Worm (Caenorhabditis elegans) whole organism, L4 larva: ENCODE measurements around the gene prx-12.

Source experiments
- ZK546.5 ChIP-seq, 2 experiments: sonication (generic microtip); optimal IDR thresholded peaks; 2 replicates each; lab custom pipeline; 2017; ENCODE audit warnings: missing biosample characterization in 2 of 2, missing genetic modification characterization in 2 of 2
- arid-1 ChIP-seq: fragments of 200-800 bp; sonication (Bioruptor generic); conservative IDR thresholded peaks from 2 replicates; pipeline ENCODE4 v1.3.6; 2022; ENCODE audit warnings: missing genetic modification reagents, missing genetic modification characterization, missing compliant biosample characterization
- attf-4 ChIP-seq: sonication (generic microtip); optimal IDR thresholded peaks from 3 replicates; lab custom pipeline; 2017; ENCODE audit warnings: missing biosample characterization, missing genetic modification characterization
- ceh-44 ChIP-seq: fragments of 200-800 bp; sonication (Bioruptor generic); IDR thresholded peaks from 2 replicates; pipeline ENCODE4 v1.3.6; 2022; ENCODE audit warnings: missing genetic modification reagents, missing genetic modification characterization, missing compliant biosample characterization
- ceh-62 ChIP-seq: sonication (generic microtip); optimal IDR thresholded peaks from 2 replicates; lab custom pipeline; 2017; ENCODE audit warnings: missing biosample characterization, missing genetic modification characterization
- ceh-82 ChIP-seq: sonication (generic microtip); optimal IDR thresholded peaks from 2 replicates; lab custom pipeline; 2017; ENCODE audit warnings: missing biosample characterization, missing genetic modification characterization
- ces-1 ChIP-seq: fragments of 150-350 bp; sonication (generic microtip); optimal IDR thresholded peaks from 4 replicates; lab custom pipeline; 2014; ENCODE audit warnings: missing biosample characterization, missing genetic modification reagents, missing genetic modification characterization
- cey-2 ChIP-seq: sonication (generic microtip); optimal IDR thresholded peaks from 3 replicates; lab custom pipeline; 2017; ENCODE audit warnings: missing genetic modification characterization, mild to moderate bottlenecking, missing compliant biosample characterization, antibody characterized with exemption, borderline replicate concordance; ENCODE audit not compliant: insufficient read depth
- ctbp-1 ChIP-seq: fragments of 200-800 bp; sonication (Bioruptor generic); IDR thresholded peaks from 2 replicates; pipeline ENCODE4 v1.3.6; 2022; ENCODE audit warnings: missing genetic modification reagents, missing genetic modification characterization, missing compliant biosample characterization
- daf-16 ChIP-seq, 3 experiments: sonication (generic microtip); optimal IDR thresholded peaks; 2 replicates each; lab custom pipeline; 2016 to 2017; ENCODE audit warnings: missing genetic modification characterization in 3 of 3, missing genetic modification reagents in 3 of 3, mild to moderate bottlenecking in 2 of 3, missing compliant biosample characterization in 2 of 3, missing biosample characterization in 1 of 3, moderate library complexity in 1 of 3
- dmd-6 ChIP-seq: fragments of 200-800 bp; sonication (Bioruptor generic); IDR thresholded peaks from 2 replicates; pipeline ENCODE4 v1.3.6; 2022; ENCODE audit warnings: missing genetic modification reagents, missing genetic modification characterization, missing compliant biosample characterization
- dmd-8 ChIP-seq: fragments of 200-800 bp; sonication (Bioruptor generic); IDR thresholded peaks from 2 replicates; pipeline ENCODE4 v1.3.6; 2022; ENCODE audit warnings: missing genetic modification characterization, missing compliant biosample characterization
- dve-1 ChIP-seq: sonication (generic microtip); optimal IDR thresholded peaks from 2 replicates; lab custom pipeline; 2017; ENCODE audit warnings: antibody characterized with exemption, mild to moderate bottlenecking, missing genetic modification characterization, missing compliant biosample characterization; ENCODE audit not compliant: insufficient read depth
- fkh-10 ChIP-seq: fragments of 150-350 bp; optimal IDR thresholded peaks from 2 replicates; lab custom pipeline; 2014; ENCODE audit warnings: missing biosample characterization, missing genetic modification reagents, missing genetic modification characterization
- hlh-11 ChIP-seq: fragments of 200-800 bp; sonication (Bioruptor generic); optimal IDR thresholded peaks from 2 replicates; lab custom pipeline; 2018; ENCODE audit warnings: mild to moderate bottlenecking, missing genetic modification characterization, missing compliant biosample characterization
- hmg-1.1 ChIP-seq: fragments of 200-800 bp; sonication (Bioruptor generic); IDR thresholded peaks from 2 replicates; pipeline ENCODE4 v1.3.6; 2022; ENCODE audit warnings: missing genetic modification reagents, missing genetic modification characterization, missing compliant biosample characterization
- lim-7 ChIP-seq: fragments of 200-800 bp; sonication (Bioruptor generic); IDR thresholded peaks from 2 replicates; pipeline ENCODE4 v1.3.6; 2022; ENCODE audit warnings: missing genetic modification characterization, missing compliant biosample characterization
- lin-39 ChIP-seq: fragments of 150-350 bp; optimal IDR thresholded peaks from 2 replicates; lab custom pipeline; 2014; ENCODE audit warnings: missing biosample characterization, missing genetic modification reagents, missing genetic modification characterization
- lsy-2 ChIP-seq, 2 experiments: fragments of 150-350 bp in 1 of 2; sonication (generic microtip) in 1 of 2; optimal IDR thresholded peaks; 2 replicates each; lab custom pipeline; 2014 to 2017; ENCODE audit warnings: missing biosample characterization in 2 of 2, missing genetic modification characterization in 2 of 2
- mep-1 ChIP-seq: fragments of 150-350 bp; sonication (generic microtip); optimal IDR thresholded peaks from 3 replicates; lab custom pipeline; 2014; ENCODE audit warnings: missing biosample characterization, missing genetic modification characterization
- nhr-111 ChIP-seq: fragments of 200-800 bp; sonication (Bioruptor generic); optimal IDR thresholded peaks from 2 replicates; lab custom pipeline; 2018; ENCODE audit warnings: mild to moderate bottlenecking, missing genetic modification characterization, missing compliant biosample characterization
- set-16 ChIP-seq: fragments of 200-800 bp; sonication (Bioruptor generic); IDR thresholded peaks from 2 replicates; pipeline ENCODE4 v1.3.6; 2022; ENCODE audit warnings: missing genetic modification reagents, missing genetic modification characterization, missing compliant biosample characterization
- snpc-1.2 ChIP-seq: fragments of 200-800 bp; sonication (Bioruptor generic); IDR thresholded peaks from 2 replicates; pipeline ENCODE4 v1.3.6; 2022; ENCODE audit warnings: missing genetic modification reagents, missing genetic modification characterization, missing compliant biosample characterization
- spr-3 ChIP-seq: fragments of 200-800 bp; sonication (Bioruptor generic); optimal IDR thresholded peaks from 2 replicates; lab custom pipeline; 2018; ENCODE audit warnings: mild to moderate bottlenecking, missing genetic modification characterization, missing compliant biosample characterization
- tra-1 ChIP-seq: fragments of 200-800 bp; sonication (Bioruptor generic); IDR thresholded peaks from 2 replicates; pipeline ENCODE4 v1.3.6; 2022; ENCODE audit warnings: missing genetic modification reagents, missing genetic modification characterization, missing compliant biosample characterization
- unc-62 ChIP-seq, 3 experiments: fragments of 150-350 bp in 1 of 3; sonication (generic microtip); optimal IDR thresholded peaks in 2 of 3; peaks in 1 of 3; 1 replicate in 1 of 3; 2 replicates in 2 of 3; lab custom pipeline; 2014 to 2017; ENCODE audit warnings: missing biosample characterization in 3 of 3, missing genetic modification characterization in 3 of 3, missing genetic modification reagents in 3 of 3, missing genotype in 1 of 3
- ztf-11 ChIP-seq: fragments of 150-350 bp; optimal IDR thresholded peaks from 2 replicates; lab custom pipeline; 2014; ENCODE audit warnings: missing biosample characterization, missing genetic modification characterization

The prx-12 gene

ce11 chrX:11368845-11369244 lies 24.2 kb upstream of the prx-12 start:
- TF ChIP-seq ZK546.5 (tag; optimal IDR thresholded peaks at IDR 0.05; lab: Kevin White, UChicago): no peak
- TF ChIP-seq hmg-1.1 (GFP tag; lab: Robert Waterston, UW): 0 out of 2 replicates have a peak, but pooled peaks have one; percentile 13
- peak in 1 of 2 experiments; percentile 87 for TF ChIP-seq daf-16 (GFP tag; optimal IDR thresholded peaks at IDR 0.05; lab: Kevin White, UChicago)
- no peak for TF ChIP-seq daf-16 (tag; optimal IDR thresholded peaks at IDR 0.05; lab: Kevin White, UChicago)

ce11 chrX:11370090-11370489 lies 23.0 kb upstream of the prx-12 start:
- TF ChIP-seq dmd-8 (no peak), unc-62 (GFP tag; optimal IDR thresholded peaks at IDR 0.05 in 1 of 2; lab: Kevin White, UChicago) (no peak), unc-62 (tag; optimal IDR thresholded peaks at IDR 0.05; lab: Kevin White, UChicago) (no peak), dmd-6 (GFP tag; lab: Robert Waterston, UW) (peak; percentile 63; the same call in 1 of the 2 replicates)
- TF ChIP-seq, all 104 proteins: peak for 1

ce11 chrX:11375509-11375908 lies 17.6 kb upstream of the prx-12 start, which contains the start of gene F42E11.3:
Gene F42E11.3, minus strand, starts transcription at chrX:11375609.
- TF ChIP-seq snpc-1.2 (GFP tag; lab: Robert Waterston, UW): no peak
- no peak for TF ChIP-seq spr-3 (GFP tag; lab: Kevin White, UChicago)
- no peak for TF ChIP-seq nhr-111 (GFP tag; lab: Kevin White, UChicago)
- TF ChIP-seq ceh-82 (tag; lab: Kevin White, UChicago): no peak
- TF ChIP-seq attf-4 (tag; lab: Kevin White, UChicago): no peak
- TF ChIP-seq lin-39 (tag; lab: Kevin White, UChicago): no peak
- no peak for TF ChIP-seq arid-1 (GFP tag; lab: Robert Waterston, UW)
- TF ChIP-seq, all 104 proteins: peak for 0

- peak in 1 of 2 experiments; percentile 19 for TF ChIP-seq unc-62 (GFP tag; optimal IDR thresholded peaks at IDR 0.05 in 1 of 2; lab: Kevin White, UChicago)
- no peak for TF ChIP-seq unc-62 (tag; optimal IDR thresholded peaks at IDR 0.05; lab: Kevin White, UChicago)
- TF ChIP-seq hmg-1.1 (GFP tag; lab: Robert Waterston, UW): no peak
- no peak for TF ChIP-seq mep-1 (tag; lab: Kevin White, UChicago)
Observed at ce11 chrX:11377370-11377769, 15.7 kb upstream of the prx-12 start, which contains the start of gene tni-1. Gene tni-1, minus strand, starts transcription at chrX:11377470.

ce11 chrX:11379135-11379781 lies 13.8 kb upstream of the prx-12 start:
- TF ChIP-seq set-16 (GFP tag; lab: Robert Waterston, UW) (peak; percentile 18; the same call in 1 of the 2 replicates), unc-62 (GFP tag; optimal IDR thresholded peaks at IDR 0.05 in 1 of 2; lab: Kevin White, UChicago) (peak in 1 of 2 experiments; percentile 89), unc-62 (tag; optimal IDR thresholded peaks at IDR 0.05; lab: Kevin White, UChicago) (no peak), lim-7 (GFP tag; lab: Robert Waterston, UW) (0 out of 2 replicates have a peak, but pooled peaks have one; percentile 29), ces-1 (GFP tag; lab: Kevin White, UChicago) (peak; percentile 4), hlh-11 (tag; lab: Kevin White, UChicago) (peak; percentile 64), ceh-82 (tag; lab: Kevin White, UChicago) (no peak), daf-16 (GFP tag; optimal IDR thresholded peaks at IDR 0.05; lab: Kevin White, UChicago) (peak in 1 of 2 experiments; percentile 68), daf-16 (tag; optimal IDR thresholded peaks at IDR 0.05; lab: Kevin White, UChicago) (no peak), cey-2 (tag; lab: Kevin White, UChicago) (no peak), ztf-11 (tag; lab: Kevin White, UChicago) (no peak), fkh-10 (GFP tag; lab: Kevin White, UChicago) (peak; percentile 38), ceh-62 (tag; lab: Kevin White, UChicago) (no peak), dve-1 (no peak), ctbp-1 (GFP tag; lab: Robert Waterston, UW) (peak; percentile 37; the same call in 1 of the 2 replicates), tra-1 (peak; percentile 36; the same call in 1 of the 2 replicates)

ce11 chrX:11383359-11383758 lies 9.7 kb upstream of the prx-12 start:
- TF ChIP-seq unc-62 (GFP tag; optimal IDR thresholded peaks at IDR 0.05 in 1 of 2; lab: Kevin White, UChicago) (peak in 1 of 2 experiments; percentile 29), unc-62 (tag; optimal IDR thresholded peaks at IDR 0.05; lab: Kevin White, UChicago) (no peak), ceh-44 (no peak), ces-1 (GFP tag; lab: Kevin White, UChicago) (peak; percentile 54), lsy-2 (tag; optimal IDR thresholded peaks at IDR 0.05; lab: Kevin White, UChicago) (peak in 1 of 2 experiments; percentile 21), ceh-82 (tag; lab: Kevin White, UChicago) (no peak)
- TF ChIP-seq, all 104 proteins: peak for 3
